Worm (Caenorhabditis elegans) whole organism, mixed stage, embryonic: ENCODE measurements around the gene srx-62.

Experiments used
- elt-3 ChIP-seq: fragments of 150-350 bp; optimal IDR thresholded peaks from 2 replicates; lab custom pipeline; 2014; ENCODE audit warnings: missing biosample characterization, missing genetic modification characterization
- flh-1 ChIP-seq: fragments of 200-800 bp; sonication (Bioruptor generic); optimal IDR thresholded peaks from 2 replicates; lab custom pipeline; 2018; ENCODE audit warnings: mild to moderate bottlenecking, missing genetic modification characterization, moderate library complexity, missing compliant biosample characterization
- mab-5 ChIP-seq: fragments of 150-350 bp; optimal IDR thresholded peaks from 2 replicates; lab custom pipeline; 2014; ENCODE audit warnings: missing biosample characterization, missing genetic modification characterization
- nhr-237 ChIP-seq: fragments of 150-350 bp; optimal IDR thresholded peaks from 2 replicates; lab custom pipeline; 2014; ENCODE audit warnings: missing biosample characterization, missing genetic modification characterization
- pha-4 ChIP-seq: fragments of 150-350 bp; optimal IDR thresholded peaks from 2 replicates; lab custom pipeline; 2018; ENCODE audit warnings: missing biosample characterization, missing genetic modification reagents, missing genetic modification characterization
- unc-62 ChIP-seq: fragments of 150-350 bp; optimal IDR thresholded peaks from 2 replicates; lab custom pipeline; 2014; ENCODE audit warnings: missing biosample characterization, missing genetic modification reagents, missing genetic modification characterization
- ztf-11 ChIP-seq: fragments of 150-350 bp; optimal IDR thresholded peaks from 2 replicates; lab custom pipeline; 2014; ENCODE audit warnings: missing biosample characterization, missing genetic modification characterization

DNA sequence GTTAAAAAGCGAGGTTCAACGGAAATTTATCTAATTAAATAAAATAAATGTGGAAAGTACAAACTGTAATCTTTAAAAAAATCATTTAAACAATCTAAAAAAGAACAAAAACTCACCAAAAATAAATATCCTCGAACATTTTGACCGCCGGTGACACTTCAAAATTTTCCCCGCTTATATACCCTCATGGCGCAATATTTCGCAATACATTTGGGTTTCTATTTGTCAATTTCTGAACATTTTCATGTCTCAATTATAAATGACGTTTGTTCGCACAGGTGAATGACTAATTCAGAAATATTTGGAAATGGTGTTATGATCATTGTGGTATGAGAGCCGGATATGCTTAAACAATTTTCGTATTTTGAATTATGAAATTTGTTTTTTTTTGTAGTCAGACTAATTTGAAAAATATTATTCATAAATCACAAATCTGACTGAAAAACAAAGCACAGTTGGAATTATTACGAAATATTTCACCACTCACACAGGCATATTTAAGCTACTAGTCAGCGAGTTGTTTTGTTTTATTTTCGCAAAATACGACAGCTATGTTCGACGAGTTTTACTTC lies 46.2 kb upstream of the srx-62 start, which contains the start of the genes C49G7.10 and irg-2:
- TF ChIP-seq pha-4 (tag; lab: Kevin White, UChicago): no peak
- no peak for TF ChIP-seq ztf-11 (tag; lab: Kevin White, UChicago)
- no peak for TF ChIP-seq flh-1 (GFP tag; lab: Kevin White, UChicago)
- TF ChIP-seq unc-62: no peak
- no peak for TF ChIP-seq elt-3 (tag; lab: Kevin White, UChicago)
- TF ChIP-seq nhr-237 (tag; lab: Kevin White, UChicago): no peak
- TF ChIP-seq mab-5 (tag; lab: Kevin White, UChicago): no peak
